Fruit fly (Drosophila melanogaster) whole organism, adult: ENCODE measurements around the gene Iyd.

Experiments
- CG11617 ChIP-seq: fragments of 200-800 bp; sonication (Bioruptor generic); optimal IDR thresholded peaks from 2 replicates; lab custom pipeline; 2017; ENCODE audit warnings: mild to moderate bottlenecking, missing biosample characterization, missing genetic modification reagents, missing genetic modification characterization
- CG1620 ChIP-seq: fragments of 200-800 bp; sonication (Bioruptor generic); optimal IDR thresholded peaks from 2 replicates; lab custom pipeline; 2016; ENCODE audit warnings: missing biosample characterization, missing genetic modification characterization
- CG33017 ChIP-seq: fragments of 200-800 bp; sonication (Bioruptor generic); optimal IDR thresholded peaks from 2 replicates; lab custom pipeline; 2018; ENCODE audit warnings: missing biosample characterization, mild to moderate bottlenecking, missing genetic modification characterization, moderate library complexity
- CG7045 ChIP-seq: fragments of 200-800 bp; sonication (Bioruptor generic); optimal IDR thresholded peaks from 2 replicates; lab custom pipeline; 2017; ENCODE audit warnings: missing biosample characterization, mild to moderate bottlenecking, missing genetic modification characterization
- CG7101 ChIP-seq: fragments of 200-800 bp; sonication (Bioruptor generic); optimal IDR thresholded peaks from 2 replicates; lab custom pipeline; 2018; ENCODE audit warnings: missing biosample characterization, mild to moderate bottlenecking, missing genetic modification characterization, moderate library complexity
- bab1 ChIP-seq: fragments of 200-800 bp; sonication (Bioruptor generic); optimal IDR thresholded peaks from 3 replicates; lab custom pipeline; 2019; ENCODE audit warnings: missing biosample characterization, mild to moderate bottlenecking, missing genetic modification characterization, moderate library complexity
- pad ChIP-seq: fragments of 200-800 bp; sonication (Bioruptor generic); optimal IDR thresholded peaks from 3 replicates; lab custom pipeline; 2017; ENCODE audit warnings: missing biosample characterization, missing genetic modification characterization, mild to moderate bottlenecking, moderate library complexity, missing genetic modification reagents
- tj ChIP-seq: fragments of 200-800 bp; sonication (Bioruptor generic); optimal IDR thresholded peaks from 3 replicates; lab custom pipeline; 2017; ENCODE audit warnings: missing biosample characterization, mild to moderate bottlenecking, missing genetic modification characterization, moderate library complexity

dm6 chr3L:11052760-11053259 is 43.2 kb downstream of the Iyd start:
- TF ChIP-seq CG1620 (GFP tag; lab: Kevin White, UChicago): no peak
- TF ChIP-seq CG7101: no peak
- no peak for TF ChIP-seq tj (GFP tag; lab: Kevin White, UChicago)
- no peak for TF ChIP-seq CG33017 (tag; lab: Kevin White, UChicago)
- no peak for TF ChIP-seq pad (GFP tag; lab: Kevin White, UChicago)
- TF ChIP-seq bab1 (GFP tag; lab: Kevin White, UChicago): no peak
- no peak for TF ChIP-seq CG11617 (GFP tag; lab: Kevin White, UChicago)
- TF ChIP-seq CG7045 (GFP tag; lab: Kevin White, UChicago): no peak
